Worm (Caenorhabditis elegans) whole organism, L1 larva: ENCODE data around the gene C39B10.7.

Source experiments
- C04F5.9 ChIP-seq: sonication (generic microtip); optimal IDR thresholded peaks from 2 replicates; lab custom pipeline; 2016; ENCODE audit warnings: missing genetic modification characterization, missing compliant biosample characterization
- C16A3.4 ChIP-seq: fragments of 150-350 bp; optimal IDR thresholded peaks from 2 replicates; lab custom pipeline; 2014; ENCODE audit warnings: missing biosample characterization, missing genetic modification characterization
- blmp-1 ChIP-seq: fragments of 150-350 bp; optimal IDR thresholded peaks from 2 replicates; lab custom pipeline; 2014; ENCODE audit warnings: missing biosample characterization, missing genetic modification characterization
- ceh-90 ChIP-seq: sonication (generic microtip); optimal IDR thresholded peaks from 2 replicates; lab custom pipeline; 2016; ENCODE audit warnings: missing genetic modification characterization, missing compliant biosample characterization
- dpl-1 ChIP-seq, 3 experiments: fragments of 150-350 bp in 2 of 3; sonication (generic microtip) in 1 of 3; optimal IDR thresholded peaks; 2 replicates each; lab custom pipeline; 2014 to 2017; ENCODE audit warnings: missing biosample characterization in 3 of 3, missing genetic modification characterization in 3 of 3, missing genetic modification reagents in 3 of 3
- dsc-1 ChIP-seq: sonication (generic microtip); optimal IDR thresholded peaks from 2 replicates; lab custom pipeline; 2016; ENCODE audit warnings: mild to moderate bottlenecking, missing genetic modification characterization, missing compliant biosample characterization
- efl-1 ChIP-seq, 4 experiments: fragments of 150-350 bp; optimal IDR thresholded peaks in 3 of 4; peaks in 1 of 4; 1 replicate in 1 of 4; 2 replicates in 3 of 4; lab custom pipeline; 2014; ENCODE audit warnings: missing biosample characterization in 2 of 4, missing genetic modification characterization in 2 of 4, missing genetic modification reagents in 2 of 4
- fkh-4 ChIP-seq: sonication (generic microtip); optimal IDR thresholded peaks from 2 replicates; lab custom pipeline; 2016; ENCODE audit warnings: missing compliant biosample characterization, missing genetic modification characterization, borderline replicate concordance
- hlh-4 ChIP-seq: sonication (generic microtip); optimal IDR thresholded peaks from 2 replicates; lab custom pipeline; 2016; ENCODE audit warnings: mild to moderate bottlenecking, missing genetic modification characterization, missing compliant biosample characterization
- hpl-2 ChIP-seq: fragments of 150-350 bp; optimal IDR thresholded peaks from 2 replicates; lab custom pipeline; 2014; ENCODE audit warnings: missing biosample characterization, missing genetic modification reagents, missing genetic modification characterization
- jun-1 ChIP-seq: fragments of 150-350 bp; optimal IDR thresholded peaks from 2 replicates; lab custom pipeline; 2014; ENCODE audit warnings: missing biosample characterization, missing genetic modification reagents, missing genetic modification characterization
- lin-13 ChIP-seq: fragments of 150-350 bp; optimal IDR thresholded peaks from 2 replicates; lab custom pipeline; 2014; ENCODE audit warnings: missing biosample characterization, missing genetic modification reagents, missing genetic modification characterization
- lin-35 ChIP-seq, 2 experiments: fragments of 150-350 bp; optimal IDR thresholded peaks; 2 replicates each; lab custom pipeline; 2014; ENCODE audit warnings: missing biosample characterization in 2 of 2, missing genetic modification characterization in 2 of 2, missing genetic modification reagents in 2 of 2
- lsy-2 ChIP-seq, 2 experiments: fragments of 150-350 bp; optimal IDR thresholded peaks; 2 replicates each; lab custom pipeline; 2014; ENCODE audit warnings: missing biosample characterization in 2 of 2, missing genetic modification characterization in 2 of 2
- nhr-12 ChIP-seq: sonication (generic microtip); optimal IDR thresholded peaks from 2 replicates; lab custom pipeline; 2017; ENCODE audit warnings: missing biosample characterization, missing genetic modification characterization
- nhr-20 ChIP-seq: sonication (generic microtip); optimal IDR thresholded peaks from 2 replicates; lab custom pipeline; 2016; ENCODE audit warnings: mild to moderate bottlenecking, missing genetic modification characterization, missing compliant biosample characterization
- nhr-47 ChIP-seq: sonication (generic microtip); optimal IDR thresholded peaks from 2 replicates; lab custom pipeline; 2016; ENCODE audit warnings: mild to moderate bottlenecking, missing genetic modification characterization, moderate library complexity, missing compliant biosample characterization
- nhr-71 ChIP-seq: sonication (generic microtip); optimal IDR thresholded peaks from 2 replicates; lab custom pipeline; 2016; ENCODE audit warnings: mild to moderate bottlenecking, missing genetic modification characterization, moderate library complexity, missing compliant biosample characterization
- nhr-76 ChIP-seq: sonication (generic microtip); optimal IDR thresholded peaks from 2 replicates; lab custom pipeline; 2017; ENCODE audit warnings: missing biosample characterization, missing genetic modification characterization
- nhr-77 ChIP-seq: fragments of 150-350 bp; optimal IDR thresholded peaks from 2 replicates; lab custom pipeline; 2014; ENCODE audit warnings: missing biosample characterization, missing genetic modification characterization
- nhr-90 ChIP-seq: sonication (generic microtip); optimal IDR thresholded peaks from 2 replicates; lab custom pipeline; 2016; ENCODE audit warnings: mild to moderate bottlenecking, missing genetic modification characterization, missing compliant biosample characterization; ENCODE audit not compliant: poor library complexity
- pag-3 ChIP-seq: sonication (generic microtip); optimal IDR thresholded peaks from 2 replicates; lab custom pipeline; 2017; ENCODE audit warnings: missing genetic modification characterization, mild to moderate bottlenecking, missing compliant biosample characterization, antibody characterized with exemption, borderline replicate concordance; ENCODE audit not compliant: insufficient read depth
- pax-3 ChIP-seq: fragments of 200-800 bp; sonication (Bioruptor generic); optimal IDR thresholded peaks from 2 replicates; lab custom pipeline; 2018; ENCODE audit warnings: mild to moderate bottlenecking, missing genetic modification characterization, moderate library complexity, missing compliant biosample characterization
- pqm-1 ChIP-seq: sonication (generic microtip); optimal IDR thresholded peaks from 3 replicates; lab custom pipeline; 2017; ENCODE audit warnings: missing biosample characterization, missing genetic modification characterization
- rnt-1 ChIP-seq: sonication (generic microtip); optimal IDR thresholded peaks from 2 replicates; lab custom pipeline; 2016; ENCODE audit warnings: mild to moderate bottlenecking, missing genetic modification characterization, moderate library complexity, missing compliant biosample characterization
- skn-1 ChIP-seq: fragments of 150-350 bp; optimal IDR thresholded peaks from 2 replicates; lab custom pipeline; 2014; ENCODE audit warnings: missing biosample characterization, missing genetic modification characterization
- snpc-4 ChIP-seq: fragments of 150-350 bp; optimal IDR thresholded peaks from 2 replicates; lab custom pipeline; 2014; ENCODE audit warnings: missing biosample characterization, missing genetic modification characterization
- snu-23 ChIP-seq: sonication (generic microtip); optimal IDR thresholded peaks from 2 replicates; lab custom pipeline; 2016; ENCODE audit warnings: missing genetic modification characterization, missing compliant biosample characterization
- sox-4 ChIP-seq: sonication (generic microtip); optimal IDR thresholded peaks from 2 replicates; lab custom pipeline; 2016; ENCODE audit warnings: missing genetic modification characterization, missing compliant biosample characterization
- sup-37 ChIP-seq: fragments of 200-800 bp; sonication (Bioruptor generic); optimal IDR thresholded peaks from 2 replicates; lab custom pipeline; 2018; ENCODE audit warnings: mild to moderate bottlenecking, missing genetic modification characterization, missing compliant biosample characterization
- unc-62 ChIP-seq: fragments of 150-350 bp; optimal IDR thresholded peaks from 2 replicates; lab custom pipeline; 2014; ENCODE audit warnings: missing biosample characterization, missing genetic modification reagents, missing genetic modification characterization
- vab-15 ChIP-seq: sonication (generic microtip); optimal IDR thresholded peaks from 2 replicates; lab custom pipeline; 2017; ENCODE audit warnings: missing genotype, mild to moderate bottlenecking, missing genetic modification characterization, missing compliant biosample characterization
- xbp-1 ChIP-seq: sonication (generic microtip); optimal IDR thresholded peaks from 2 replicates; lab custom pipeline; 2016; ENCODE audit warnings: missing genetic modification characterization, missing compliant biosample characterization
- zip-4 ChIP-seq: fragments of 200-800 bp; sonication (Bioruptor generic); optimal IDR thresholded peaks from 2 replicates; lab custom pipeline; 2018; ENCODE audit warnings: mild to moderate bottlenecking, missing genetic modification characterization, moderate library complexity, missing compliant biosample characterization
- ztf-11 ChIP-seq, 2 experiments: sonication (generic microtip); optimal IDR thresholded peaks; 2 replicates each; lab custom pipeline; 2016 to 2017; ENCODE audit warnings: missing genetic modification characterization in 2 of 2, missing biosample characterization in 1 of 2, missing compliant biosample characterization in 1 of 2

The C39B10.7 gene

DNA sequence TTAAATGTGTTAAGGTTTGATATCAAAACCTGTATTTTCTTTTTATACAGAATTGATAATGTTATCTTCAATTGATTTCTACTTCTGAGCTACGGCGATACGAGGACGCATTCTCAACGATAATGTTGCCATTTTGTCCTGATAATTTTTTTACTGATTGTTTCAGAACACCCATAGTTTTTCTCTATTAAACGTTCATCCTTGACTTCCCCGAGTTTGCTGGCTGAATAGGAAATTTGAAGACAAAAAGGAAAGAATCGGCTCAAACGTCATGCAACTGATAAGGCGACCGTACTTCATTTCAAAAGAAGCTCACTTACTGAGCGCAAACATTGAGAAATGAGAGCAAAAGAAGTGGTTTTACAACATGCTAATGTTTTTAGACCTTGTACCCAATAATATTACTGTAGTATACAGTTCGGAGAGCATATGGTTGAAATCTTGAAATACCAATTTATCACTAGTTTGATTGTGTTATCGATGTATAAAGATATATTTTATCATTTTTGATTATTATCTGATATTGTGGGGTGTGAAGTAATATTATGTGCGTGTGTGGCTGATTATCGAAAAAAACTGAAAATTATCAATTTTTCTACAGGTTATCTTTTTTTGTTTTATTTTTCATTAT, 2.5 kb downstream of the C39B10.7 start:
- no peak for TF ChIP-seq C04F5.9 (tag; lab: Kevin White, UChicago)
- no peak for TF ChIP-seq hpl-2 (GFP tag; lab: Kevin White, UChicago)
- peak; percentile 36 for TF ChIP-seq pqm-1 (tag; lab: Kevin White, UChicago)
- TF ChIP-seq ceh-90 (tag; lab: Kevin White, UChicago) = no peak
- no peak for TF ChIP-seq efl-1 (optimal IDR thresholded peaks at IDR 0.05; lab: Kevin White, UChicago)
- TF ChIP-seq efl-1 (GFP tag; optimal IDR thresholded peaks at IDR 0.05 in 1 of 2; lab: Kevin White, UChicago) = peak in 1 of 2 experiments; percentile 2
- TF ChIP-seq nhr-76 (tag; lab: Kevin White, UChicago) = no peak
- TF ChIP-seq nhr-71 (tag; lab: Kevin White, UChicago) = no peak

DNA sequence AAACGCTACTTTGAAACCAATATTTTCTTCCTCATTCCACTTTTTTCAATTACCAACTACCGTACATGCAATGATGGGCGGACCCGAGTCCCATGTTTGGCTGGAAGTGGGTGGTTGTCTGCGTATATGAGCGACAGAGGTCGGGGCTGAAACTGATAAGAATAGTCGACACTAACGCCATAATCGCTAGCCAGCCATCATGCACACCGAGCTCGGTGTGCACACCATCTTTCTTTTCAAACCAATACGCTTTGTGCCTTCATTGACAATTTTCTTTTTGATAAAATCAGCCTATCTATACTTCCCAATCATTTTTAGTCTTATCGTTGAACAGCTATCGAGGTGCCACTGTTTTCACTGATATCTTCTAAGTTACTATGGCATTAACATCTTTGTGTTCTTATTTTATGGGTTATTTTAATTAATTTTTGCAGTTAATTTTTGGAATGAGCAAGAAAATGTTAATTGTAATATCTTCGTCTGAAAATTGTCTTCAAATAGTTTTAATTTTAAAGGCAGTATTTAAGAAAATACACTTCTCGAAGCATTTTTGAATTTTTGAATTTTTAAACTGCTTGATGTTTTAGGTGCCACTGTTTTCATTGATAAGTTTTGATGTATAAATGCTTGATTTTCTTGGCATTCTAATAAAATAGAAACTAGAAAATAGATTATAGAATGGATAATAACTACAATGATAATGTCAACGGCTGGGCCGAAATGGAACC, 4.1 kb downstream of the C39B10.7 start, which contains the start of gene elt-2:
Gene elt-2, plus strand, starts transcription at position 678 of the 728 bp plus-strand sequence.
- TF ChIP-seq nhr-90 (tag; lab: Kevin White, UChicago) (peak; percentile 21), pqm-1 (tag; lab: Kevin White, UChicago) (peak; percentile 47), jun-1 (peak; percentile 73), xbp-1 (no peak), pax-3 (tag; lab: Kevin White, UChicago) (peak; percentile 23), lsy-2 (tag; optimal IDR thresholded peaks at IDR 0.05; lab: Kevin White, UChicago) (peak in 1 of 2 experiments; percentile 16), lin-35 (GFP tag; optimal IDR thresholded peaks at IDR 0.05; lab: Kevin White, UChicago) (peak in 1 of 2 experiments; percentile 49), nhr-20 (peak; percentile 21), vab-15 (no peak), snu-23 (GFP tag; lab: Kevin White, UChicago) (no peak), nhr-71 (tag; lab: Kevin White, UChicago) (peak; percentile 19)

DNA sequence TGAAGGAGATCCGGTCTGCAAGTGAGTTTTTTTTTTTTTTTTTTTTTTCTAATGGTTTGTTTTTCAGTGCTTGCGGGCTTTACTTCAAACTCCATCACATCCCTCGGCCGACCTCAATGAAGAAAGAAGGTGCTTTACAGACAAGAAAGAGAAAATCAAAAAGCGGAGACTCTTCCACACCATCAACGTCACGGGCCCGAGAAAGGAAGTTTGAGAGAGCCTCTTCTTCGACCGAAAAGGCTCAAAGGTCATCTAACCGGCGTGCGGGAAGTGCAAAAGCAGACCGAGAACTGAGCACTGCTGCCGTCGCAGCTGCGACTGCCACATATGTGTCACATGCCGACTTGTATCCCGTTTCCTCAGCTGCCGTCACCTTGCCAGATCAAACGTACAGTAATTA, 5.6 kb downstream of the C39B10.7 start:
- no peak for TF ChIP-seq sup-37 (GFP tag; lab: Kevin White, UChicago)
- no peak for TF ChIP-seq efl-1 (optimal IDR thresholded peaks at IDR 0.05; lab: Kevin White, UChicago)
- peak in 1 of 2 experiments; percentile 50 for TF ChIP-seq efl-1 (GFP tag; optimal IDR thresholded peaks at IDR 0.05 in 1 of 2; lab: Kevin White, UChicago)

DNA sequence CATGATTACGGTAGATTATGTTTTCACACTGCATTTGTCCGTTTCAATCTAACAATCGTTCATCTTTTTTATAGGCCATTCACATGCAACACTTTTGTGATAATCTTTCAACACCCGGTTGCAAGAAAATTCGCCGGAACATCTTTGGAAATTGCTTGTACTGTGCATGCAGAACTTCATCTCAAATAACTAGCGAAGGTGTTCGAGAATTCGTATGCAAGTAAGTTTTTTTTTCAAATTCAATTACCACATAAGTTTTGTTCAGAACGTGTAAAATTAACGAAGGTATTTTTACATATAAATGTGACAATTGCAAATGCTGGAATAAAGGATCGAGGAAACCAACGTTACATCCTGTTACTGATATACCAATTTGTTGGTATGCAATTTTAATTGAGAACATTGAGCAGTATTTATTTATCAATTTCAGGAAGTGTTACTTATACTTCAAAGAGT, 8.7 kb downstream of the C39B10.7 start, which contains the start of gene C33D3.3:
Gene C33D3.3, plus strand, starts transcription at position 51 of the 456 bp plus-strand sequence.
- TF ChIP-seq sox-4 (tag; lab: Kevin White, UChicago) (no peak), C16A3.4 (tag; lab: Kevin White, UChicago) (no peak), dsc-1 (no peak), unc-62 (GFP tag; lab: Kevin White, UChicago) (no peak), skn-1 (no peak), hpl-2 (GFP tag; lab: Kevin White, UChicago) (no peak), hlh-4 (tag; lab: Kevin White, UChicago) (no peak), nhr-12 (no peak), fkh-4 (tag; lab: Kevin White, UChicago) (no peak), blmp-1 (tag; lab: Kevin White, UChicago) (no peak)

DNA sequence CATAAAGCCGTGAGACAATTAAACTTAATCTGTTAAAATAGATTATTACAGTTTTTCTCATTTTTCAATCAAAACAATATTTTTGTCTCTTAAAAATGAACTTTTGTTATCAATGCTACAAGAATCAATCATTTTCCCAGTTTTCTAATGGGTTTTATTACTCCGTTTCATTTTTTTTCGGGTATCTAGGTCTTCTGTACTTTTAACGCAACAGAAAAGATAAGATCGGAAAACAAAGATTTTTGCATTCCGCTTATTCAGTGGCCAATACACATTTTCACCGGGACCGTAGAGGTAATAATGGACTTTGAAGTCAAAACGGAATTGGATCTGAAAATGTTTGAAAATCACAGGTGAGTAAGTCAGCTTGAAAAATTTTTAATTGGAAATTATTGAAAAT, 12.1 kb downstream of the C39B10.7 start, which contains the start of gene C33D3.4:
Gene C33D3.4, plus strand, starts transcription at position 301 of the 400 bp plus-strand sequence.
- TF ChIP-seq ztf-11 (tag; optimal IDR thresholded peaks at IDR 0.05; lab: Kevin White, UChicago) = no peak
- TF ChIP-seq nhr-47 (tag; lab: Kevin White, UChicago) = no peak
- no peak for TF ChIP-seq rnt-1 (tag; lab: Kevin White, UChicago)
- TF ChIP-seq zip-4 (GFP tag; lab: Kevin White, UChicago) = no peak
- no peak for TF ChIP-seq snpc-4
- no peak for TF ChIP-seq pag-3 (tag; lab: Kevin White, UChicago)
- no peak for TF ChIP-seq dsc-1
- TF ChIP-seq lin-13 (GFP tag; lab: Kevin White, UChicago) = no peak
- no peak for TF ChIP-seq nhr-77 (tag; lab: Kevin White, UChicago)
- no peak for TF ChIP-seq dpl-1 (GFP tag; optimal IDR thresholded peaks at IDR 0.05; lab: Kevin White, UChicago)
- TF ChIP-seq, all 84 proteins: peak for 0
